Fruit fly (Drosophila melanogaster) whole organism, pupa: Measurements from ENCODE around the gene CG31371.

Experiments
- CG10348 ChIP-seq: fragments of 200-800 bp; sonication (Bioruptor generic); IDR thresholded peaks from 2 replicates; pipeline ENCODE4 v1.3.6; 2022; ENCODE audit warnings: missing biosample characterization, missing genetic modification characterization
- CG12605 ChIP-seq: fragments of 200-800 bp; sonication (Bioruptor generic); IDR thresholded peaks from 2 replicates; pipeline ENCODE4 v1.3.6; 2022; ENCODE audit warnings: missing biosample characterization, missing genetic modification characterization
- CG13204 ChIP-seq: fragments of 200-800 bp; sonication (Bioruptor generic); optimal IDR thresholded peaks from 2 replicates; lab custom pipeline; 2018; ENCODE audit warnings: missing biosample characterization, mild to moderate bottlenecking, missing genetic modification characterization, moderate library complexity
- CG14655 ChIP-seq: fragments of 200-800 bp; sonication (Bioruptor generic); optimal IDR thresholded peaks from 3 replicates; lab custom pipeline; 2017; ENCODE audit warnings: mild to moderate bottlenecking, missing biosample characterization, missing genetic modification reagents, missing genetic modification characterization
- CG15710 ChIP-seq: fragments of 200-800 bp; sonication (Bioruptor generic); optimal IDR thresholded peaks from 2 replicates; lab custom pipeline; 2018; ENCODE audit warnings: missing biosample characterization, mild to moderate bottlenecking, missing genetic modification characterization, moderate library complexity
- CG17806 ChIP-seq: fragments of 200-800 bp; sonication (Bioruptor generic); optimal IDR thresholded peaks from 2 replicates; lab custom pipeline; 2018; ENCODE audit warnings: missing biosample characterization, mild to moderate bottlenecking, missing genetic modification characterization, moderate library complexity
- CG32121 ChIP-seq: fragments of 200-800 bp; sonication (Bioruptor generic); IDR thresholded peaks from 2 replicates; pipeline ENCODE4 v1.3.6; 2022; ENCODE audit warnings: missing biosample characterization, missing genetic modification characterization
- CG34367 ChIP-seq: fragments of 200-800 bp; sonication (Bioruptor generic); optimal IDR thresholded peaks from 2 replicates; lab custom pipeline; 2018; ENCODE audit warnings: missing biosample characterization, mild to moderate bottlenecking, missing genetic modification characterization
- CG4496 ChIP-seq: fragments of 200-800 bp; sonication (Bioruptor generic); IDR thresholded peaks from 3 replicates; pipeline ENCODE4 v1.3.6; 2022; ENCODE audit warnings: missing biosample characterization, missing genetic modification characterization
- CG8159 ChIP-seq: fragments of 200-800 bp; sonication (Bioruptor generic); optimal IDR thresholded peaks from 3 replicates; lab custom pipeline; 2018; ENCODE audit warnings: missing biosample characterization, mild to moderate bottlenecking, missing genetic modification characterization, moderate library complexity
- CG8301 ChIP-seq: fragments of 200-800 bp; sonication (Bioruptor generic); optimal IDR thresholded peaks from 2 replicates; lab custom pipeline; 2018; ENCODE audit warnings: missing biosample characterization, mild to moderate bottlenecking, missing genetic modification characterization
- CG9948 ChIP-seq: fragments of 200-800 bp; sonication (Bioruptor generic); optimal IDR thresholded peaks from 2 replicates; lab custom pipeline; 2018; ENCODE audit warnings: missing biosample characterization, mild to moderate bottlenecking, missing genetic modification characterization, moderate library complexity
- D1 ChIP-seq: fragments of 200-800 bp; sonication (Bioruptor generic); optimal IDR thresholded peaks from 2 replicates; lab custom pipeline; 2018; ENCODE audit warnings: missing biosample characterization, mild to moderate bottlenecking, missing genetic modification characterization, moderate library complexity
- EcR ChIP-seq: fragments of 200-800 bp; sonication (Bioruptor generic); optimal IDR thresholded peaks from 3 replicates; lab custom pipeline; 2019; ENCODE audit warnings: missing biosample characterization, missing genetic modification characterization, mild to moderate bottlenecking, moderate library complexity, missing genetic modification reagents
- Ets98B ChIP-seq: fragments of 200-800 bp; sonication (Bioruptor generic); IDR thresholded peaks from 2 replicates; pipeline ENCODE4 v1.3.6; 2022; ENCODE audit warnings: missing biosample characterization, missing genetic modification characterization
- Pif1A ChIP-seq: fragments of 200-800 bp; sonication (Bioruptor generic); optimal IDR thresholded peaks from 3 replicates; lab custom pipeline; 2016; ENCODE audit warnings: missing biosample characterization, missing genetic modification characterization
- Pif1B ChIP-seq: fragments of 200-800 bp; sonication (Bioruptor generic); optimal IDR thresholded peaks from 3 replicates; lab custom pipeline; 2016; ENCODE audit warnings: missing biosample characterization, missing genetic modification characterization
- fd96Ca ChIP-seq: fragments of 200-800 bp; sonication (Bioruptor generic); IDR thresholded peaks from 3 replicates; pipeline ENCODE4 v1.3.6; 2022; ENCODE audit warnings: missing biosample characterization, missing genetic modification characterization
- gl ChIP-seq: fragments of 200-800 bp; sonication (Bioruptor generic); optimal IDR thresholded peaks from 2 replicates; lab custom pipeline; 2018; ENCODE audit warnings: missing biosample characterization, mild to moderate bottlenecking, missing genetic modification characterization
- rn ChIP-seq: fragments of 200-800 bp; sonication (Bioruptor generic); IDR thresholded peaks from 2 replicates; pipeline ENCODE4 v1.3.6; 2022; ENCODE audit warnings: missing biosample characterization, missing genetic modification characterization

The CG31371 gene

DNA sequence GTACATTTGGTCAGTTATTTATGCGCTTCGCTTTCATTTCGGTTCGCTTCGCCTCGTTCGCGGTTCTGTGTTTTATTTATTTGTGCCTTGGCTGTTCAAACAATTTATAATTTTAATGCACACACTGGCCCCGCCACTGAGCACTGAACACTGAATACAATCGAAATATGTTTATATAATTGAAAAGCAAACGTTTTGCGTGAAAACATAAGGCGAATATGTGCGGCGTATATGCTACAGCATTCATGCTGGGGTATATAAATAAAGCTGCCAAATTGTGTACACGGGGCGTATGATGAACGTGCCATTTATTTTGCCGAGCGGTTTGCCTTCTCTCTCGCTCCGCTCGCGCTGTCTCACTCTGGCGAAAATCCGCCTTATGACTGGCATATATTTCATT, 33.6 kb upstream of the CG31371 start:
- TF ChIP-seq CG9948 (tag; lab: Kevin White, UChicago) = no peak
- TF ChIP-seq Pif1A (GFP tag; lab: Kevin White, UChicago) = no peak
- TF ChIP-seq Ets98B (GFP tag; lab: Robert Waterston, UW) = no peak
- no peak for TF ChIP-seq gl (tag; lab: Kevin White, UChicago)
- TF ChIP-seq, all 21 proteins: peak for 0

DNA sequence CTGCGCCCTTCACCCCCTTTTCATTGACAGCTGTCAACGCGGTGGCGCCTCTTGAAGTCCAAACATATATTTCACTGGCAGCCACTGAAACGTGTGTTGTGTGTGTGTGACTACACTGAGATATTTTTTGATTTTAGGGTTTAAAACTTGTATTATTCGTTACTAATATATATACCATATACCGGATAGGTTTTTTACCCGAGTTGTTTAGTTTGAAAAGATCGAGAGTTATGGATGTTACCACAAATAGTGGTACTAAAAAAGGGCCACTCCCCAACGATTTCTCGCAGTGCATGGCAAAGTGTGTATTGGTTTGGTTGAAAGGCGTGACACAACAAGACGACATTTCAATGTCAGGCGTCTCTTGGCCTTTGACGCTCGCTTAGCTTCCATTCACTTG, 33.1 kb upstream of the CG31371 start:
- TF ChIP-seq CG8159 (tag; lab: Kevin White, UChicago) (no peak), CG17806 (tag; lab: Kevin White, UChicago) (no peak), CG32121 (no peak), CG4496 (GFP tag; lab: Robert Waterston, UW) (no peak), CG10348 (GFP tag; lab: Robert Waterston, UW) (no peak), CG34367 (tag; lab: Kevin White, UChicago) (no peak), CG15710 (tag; lab: Kevin White, UChicago) (no peak), Pif1B (GFP tag; lab: Kevin White, UChicago) (no peak), CG9948 (tag; lab: Kevin White, UChicago) (no peak)

dm6 chr3R:30534444-30534843, 31.1 kb upstream of the CG31371 start:
- TF ChIP-seq rn (GFP tag; lab: Robert Waterston, UW) (peak; percentile 46; the same call in 1 of the 2 replicates), CG34367 (tag; lab: Kevin White, UChicago) (no peak), CG32121 (peak; percentile 66)

- TF ChIP-seq CG8301 (tag; lab: Kevin White, UChicago) (peak; percentile 82), CG4496 (GFP tag; lab: Robert Waterston, UW) (peak; percentile 50; the same call in 1 of the 3 replicates), CG9948 (tag; lab: Kevin White, UChicago) (peak; percentile 49), D1 (tag; lab: Kevin White, UChicago) (no peak), CG8159 (tag; lab: Kevin White, UChicago) (peak; percentile 38), CG10348 (GFP tag; lab: Robert Waterston, UW) (0 out of 2 replicates have a peak, but pooled peaks have one; percentile 18), CG15710 (tag; lab: Kevin White, UChicago) (peak; percentile 32), Pif1A (GFP tag; lab: Kevin White, UChicago) (peak; percentile 49), CG14655 (GFP tag; lab: Kevin White, UChicago) (peak; percentile 85), CG17806 (tag; lab: Kevin White, UChicago) (peak; percentile 43), fd96Ca (GFP tag; lab: Robert Waterston, UW) (peak; percentile 61; the same call in 2 of the 3 replicates), gl (tag; lab: Kevin White, UChicago) (no peak), Ets98B (GFP tag; lab: Robert Waterston, UW) (peak; percentile 47; the same call in 1 of the 2 replicates), CG32121 (no peak)
These were observed 28.8 kb upstream of the CG31371 start, which contains the start of gene tmod for dm6 chr3R:30531989-30532653. tmod (plus strand) TSS chr3R:30532607.

- TF ChIP-seq Pif1B (GFP tag; lab: Kevin White, UChicago) = no peak
- TF ChIP-seq CG13204 (GFP tag; lab: Kevin White, UChicago) = no peak
- TF ChIP-seq gl (tag; lab: Kevin White, UChicago) = no peak
- no peak for TF ChIP-seq CG10348 (GFP tag; lab: Robert Waterston, UW)
- peak; percentile 56; the same call in 1 of the 2 replicates for TF ChIP-seq CG12605 (GFP tag; lab: Robert Waterston, UW)
- peak; percentile 53 for TF ChIP-seq CG8301 (tag; lab: Kevin White, UChicago)
- no peak for TF ChIP-seq CG17806 (tag; lab: Kevin White, UChicago)
- TF ChIP-seq CG4496 (GFP tag; lab: Robert Waterston, UW) = peak; percentile 64
- peak; percentile 59 for TF ChIP-seq CG14655 (GFP tag; lab: Kevin White, UChicago)
- TF ChIP-seq CG8159 (tag; lab: Kevin White, UChicago) = no peak
- no peak for TF ChIP-seq CG9948 (tag; lab: Kevin White, UChicago)
- TF ChIP-seq CG15710 (tag; lab: Kevin White, UChicago) = no peak
- peak; percentile 3 for TF ChIP-seq Pif1A (GFP tag; lab: Kevin White, UChicago)
- TF ChIP-seq Ets98B (GFP tag; lab: Robert Waterston, UW) = peak; percentile 52; the same call in 1 of the 2 replicates
- TF ChIP-seq fd96Ca (GFP tag; lab: Robert Waterston, UW) = peak; percentile 73; the same call in 2 of the 3 replicates
- TF ChIP-seq, all 21 proteins: peak for 7
These were observed 27.9 kb upstream of the CG31371 start for dm6 chr3R:30531129-30531708.

DNA sequence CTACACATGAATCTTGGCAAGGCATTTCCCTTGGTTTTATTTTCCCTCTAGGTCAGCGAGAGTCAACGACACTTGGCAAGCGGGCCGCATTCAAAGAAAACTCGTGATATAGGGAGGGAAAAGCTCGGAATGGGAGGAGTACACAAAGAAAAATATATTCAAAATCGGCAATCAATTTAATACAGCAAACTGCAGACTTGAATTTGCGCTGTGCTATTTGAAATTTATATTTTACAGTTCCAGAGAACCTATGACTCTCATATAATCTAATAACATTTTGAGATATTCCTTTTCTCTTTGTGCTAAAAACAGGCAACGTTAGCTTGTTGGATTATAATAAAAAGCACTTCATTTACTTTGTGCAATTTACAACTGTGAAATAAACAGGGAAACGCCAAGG, 26.3 kb upstream of the CG31371 start:
- TF ChIP-seq CG34367 (tag; lab: Kevin White, UChicago) (no peak), EcR (GFP tag; lab: Kevin White, UChicago) (no peak), CG14655 (GFP tag; lab: Kevin White, UChicago) (peak; percentile 44), D1 (tag; lab: Kevin White, UChicago) (no peak), CG4496 (GFP tag; lab: Robert Waterston, UW) (no peak), CG15710 (tag; lab: Kevin White, UChicago) (no peak), CG8301 (tag; lab: Kevin White, UChicago) (peak; percentile 21), CG8159 (tag; lab: Kevin White, UChicago) (no peak), fd96Ca (GFP tag; lab: Robert Waterston, UW) (no peak), Pif1B (GFP tag; lab: Kevin White, UChicago) (no peak), CG32121 (0 out of 2 replicates have a peak, but pooled peaks have one; percentile 17), CG13204 (GFP tag; lab: Kevin White, UChicago) (no peak)
- TF ChIP-seq, all 21 proteins: peak for 3
